Fruit fly (Drosophila melanogaster) whole organism, embryonic: ENCODE measurements around the gene Reck.

ENCODE experiments used
- Atf6 ChIP-seq: fragments of 200-800 bp; sonication (Bioruptor generic); IDR thresholded peaks from 2 replicates; pipeline ENCODE4 v1.3.6; 2022; ENCODE audit warnings: missing biosample characterization, missing genetic modification characterization
- BtbVII ChIP-seq: fragments of 200-800 bp; sonication (Bioruptor generic); optimal IDR thresholded peaks from 3 replicates; lab custom pipeline; 2017; ENCODE audit warnings: missing biosample characterization, mild to moderate bottlenecking, missing genetic modification characterization
- CG11456 ChIP-seq: fragments of 200-800 bp; sonication (Bioruptor generic); IDR thresholded peaks from 3 replicates; pipeline ENCODE4 v1.3.6; 2022; ENCODE audit warnings: missing biosample characterization, missing genetic modification characterization
- CG15073 ChIP-seq: fragments of 200-800 bp; sonication (Bioruptor generic); optimal IDR thresholded peaks from 2 replicates; lab custom pipeline; 2016; ENCODE audit warnings: missing biosample characterization, missing genetic modification characterization
- Eip74EF ChIP-seq, 2 experiments: fragments of 200-800 bp in 1 of 2; fragments of >200 bp in 1 of 2; sonication (Bioruptor generic) in 1 of 2; optimal IDR thresholded peaks; 2 replicates each; lab custom pipeline; 2017 to 2019; ENCODE audit warnings: missing biosample characterization in 2 of 2, missing genetic modification characterization in 2 of 2, mild to moderate bottlenecking in 1 of 2, moderate library complexity in 1 of 2
- Oli ChIP-seq: fragments of 200-800 bp; sonication (Bioruptor generic); optimal IDR thresholded peaks from 2 replicates; lab custom pipeline; 2018; ENCODE audit warnings: missing biosample characterization, mild to moderate bottlenecking, missing genetic modification characterization, moderate library complexity
- bigmax ChIP-seq: fragments of 200-800 bp; sonication (Bioruptor generic); optimal IDR thresholded peaks from 2 replicates; lab custom pipeline; 2018; ENCODE audit warnings: missing biosample characterization, mild to moderate bottlenecking, missing genetic modification characterization
- crp ChIP-seq, 2 experiments: fragments of 200-800 bp; sonication (Bioruptor generic); optimal IDR thresholded peaks; 2 replicates in 1 of 2; 3 replicates in 1 of 2; lab custom pipeline; 2017; ENCODE audit warnings: missing biosample characterization in 2 of 2, missing genetic modification characterization in 2 of 2, mild to moderate bottlenecking in 1 of 2, moderate library complexity in 1 of 2
- dimm ChIP-seq: fragments of 200-800 bp; sonication (Bioruptor generic); IDR thresholded peaks from 2 replicates; pipeline ENCODE4 v1.3.6; 2022; ENCODE audit warnings: missing biosample characterization, missing genetic modification characterization
- ftz-f1 ChIP-seq: fragments of 200-800 bp; sonication (Bioruptor generic); optimal IDR thresholded peaks from 2 replicates; lab custom pipeline; 2016; ENCODE audit warnings: missing biosample characterization, missing genetic modification characterization
- jumu ChIP-seq: fragments of 200-800 bp; sonication (Bioruptor generic); optimal IDR thresholded peaks from 3 replicates; lab custom pipeline; 2016; ENCODE audit warnings: missing biosample characterization, missing genetic modification characterization
- kay ChIP-seq: fragments of 200-800 bp; sonication (Bioruptor generic); optimal IDR thresholded peaks from 2 replicates; lab custom pipeline; 2016; ENCODE audit warnings: missing biosample characterization, missing genetic modification characterization
- maf-S ChIP-seq: fragments of 200-800 bp; sonication (Bioruptor generic); optimal IDR thresholded peaks from 2 replicates; lab custom pipeline; 2016; ENCODE audit warnings: missing biosample characterization, missing genetic modification characterization

dm6 chr3L:14980038-14980437 is 33.8 kb downstream of the Reck start:
- TF ChIP-seq ftz-f1 (no peak), Oli (no peak), CG11456 (GFP tag; lab: Robert Waterston, UW) (no peak), Atf6 (GFP tag; lab: Robert Waterston, UW) (no peak), jumu (no peak), Eip74EF (GFP tag; optimal IDR thresholded peaks at IDR 0.05; lab: Kevin White, UChicago) (no peak), maf-S (GFP tag; lab: Kevin White, UChicago) (no peak), crp (GFP tag; optimal IDR thresholded peaks at IDR 0.05; lab: Kevin White, UChicago) (no peak), dimm (GFP tag; lab: Robert Waterston, UW) (no peak), bigmax (no peak), BtbVII (no peak), CG15073 (no peak), kay (no peak)
